Worm (Caenorhabditis elegans) whole organism, L3 larva: ENCODE results near the gene fubl-1.

ENCODE experiments used
- ZK546.5 ChIP-seq: sonication (generic microtip); optimal IDR thresholded peaks from 2 replicates; lab custom pipeline; 2017; ENCODE audit warnings: missing biosample characterization, missing genetic modification characterization
- daf-12 ChIP-seq: fragments of 150-350 bp; optimal IDR thresholded peaks from 2 replicates; lab custom pipeline; 2014; ENCODE audit warnings: missing biosample characterization, missing genetic modification reagents, missing genetic modification characterization
- egl-5 ChIP-seq: fragments of 150-350 bp; optimal IDR thresholded peaks from 2 replicates; lab custom pipeline; 2017; ENCODE audit warnings: missing biosample characterization, missing genetic modification reagents, missing genetic modification characterization, inconsistent platforms
- lin-15B ChIP-seq: fragments of 150-350 bp; optimal IDR thresholded peaks from 2 replicates; lab custom pipeline; 2014; ENCODE audit warnings: missing biosample characterization, missing genetic modification characterization
- nhr-28 ChIP-seq: fragments of 150-350 bp; optimal IDR thresholded peaks from 2 replicates; lab custom pipeline; 2014; ENCODE audit warnings: missing biosample characterization, missing genetic modification characterization
- nhr-76 ChIP-seq: fragments of 150-350 bp; sonication (generic microtip); optimal IDR thresholded peaks from 5 replicates; lab custom pipeline; 2014; ENCODE audit warnings: missing biosample characterization, missing genetic modification characterization
- skn-1 ChIP-seq: fragments of 150-350 bp; optimal IDR thresholded peaks from 2 replicates; lab custom pipeline; 2014; ENCODE audit warnings: missing biosample characterization, missing genetic modification characterization
- tbx-2 ChIP-seq: sonication (generic microtip); optimal IDR thresholded peaks from 2 replicates; lab custom pipeline; 2016; ENCODE audit warnings: mild to moderate bottlenecking, missing genetic modification characterization, missing compliant biosample characterization
- unc-62 ChIP-seq: fragments of 150-350 bp; sonication (generic microtip); optimal IDR thresholded peaks from 4 replicates; lab custom pipeline; 2014; ENCODE audit warnings: missing biosample characterization, missing genetic modification reagents, missing genetic modification characterization

DNA sequence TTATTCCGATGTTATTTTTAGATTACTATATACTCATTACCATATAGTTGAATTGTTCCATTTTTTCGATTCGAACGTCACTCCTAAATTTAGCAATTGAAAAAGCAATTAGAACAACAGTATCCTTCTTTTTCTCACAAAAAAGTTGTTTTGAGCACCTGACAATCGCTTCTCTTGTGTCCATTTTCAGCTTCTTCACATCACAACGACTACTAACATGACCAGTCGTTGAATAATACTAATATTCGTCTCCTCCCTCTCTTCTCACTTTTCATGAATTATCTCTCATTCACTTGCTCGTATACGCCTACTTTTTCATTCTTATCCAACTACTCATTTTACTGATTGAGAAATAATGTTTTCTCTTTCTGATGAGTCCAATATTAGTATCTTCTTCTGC, 21.9 kb downstream of the fubl-1 start, which contains the start of gene ZK856.14:
- TF ChIP-seq nhr-28 (tag; lab: Kevin White, UChicago), result no peak
- no peak for TF ChIP-seq lin-15B (tag; lab: Kevin White, UChicago)
- no peak for TF ChIP-seq skn-1 (tag; lab: Kevin White, UChicago)
- no peak for TF ChIP-seq unc-62 (GFP tag; lab: Kevin White, UChicago)
- TF ChIP-seq nhr-76 (tag; lab: Kevin White, UChicago), result no peak
- TF ChIP-seq ZK546.5 (tag; lab: Kevin White, UChicago), result no peak
- TF ChIP-seq tbx-2 (tag; lab: Kevin White, UChicago), result no peak
- no peak for TF ChIP-seq egl-5 (tag; lab: Kevin White, UChicago)
- TF ChIP-seq daf-12 (tag; lab: Kevin White, UChicago), result no peak
